Fruit fly (Drosophila melanogaster): Measurements from ENCODE around the gene BORCS6.

dm6 chr3L:555326-555725, 14.7 kb downstream of the BORCS6 start:
- TF ChIP-seq pan (optimal IDR thresholded peaks at IDR 0.05): no peak
- TF ChIP-seq EcR (GFP tag; optimal IDR thresholded peaks at IDR 0.05): no peak
- TF ChIP-seq usp (GFP tag; optimal IDR thresholded peaks at IDR 0.05): no peak
- TF ChIP-seq psq (optimal IDR thresholded peaks at IDR 0.05): no peak
- TF ChIP-seq Dll (optimal IDR thresholded peaks at IDR 0.05): no peak

Data from whole organism.